Worm (Caenorhabditis elegans) whole organism, L4 larva: ENCODE measurements around the gene epg-7.

Source experiments
- F26F4.8 ChIP-seq: fragments of 200-800 bp; sonication (Bioruptor generic); conservative IDR thresholded peaks from 2 replicates; pipeline ENCODE4 v1.3.6; 2022; ENCODE audit warnings: missing genetic modification characterization, missing compliant biosample characterization
- ceh-28 ChIP-seq: fragments of 150-350 bp; optimal IDR thresholded peaks from 2 replicates; lab custom pipeline; 2014; ENCODE audit warnings: missing biosample characterization, missing genetic modification reagents, missing genetic modification characterization
- duxl-1 ChIP-seq: sonication (generic microtip); optimal IDR thresholded peaks from 2 replicates; lab custom pipeline; 2016; ENCODE audit warnings: mild to moderate bottlenecking, missing genetic modification characterization, moderate library complexity, missing compliant biosample characterization; ENCODE audit not compliant: poor library complexity
- jun-1 ChIP-seq: fragments of 150-350 bp; optimal IDR thresholded peaks from 2 replicates; lab custom pipeline; 2014; ENCODE audit warnings: missing biosample characterization, missing genetic modification reagents, missing genetic modification characterization
- lin-39 ChIP-seq: fragments of 150-350 bp; optimal IDR thresholded peaks from 2 replicates; lab custom pipeline; 2014; ENCODE audit warnings: missing biosample characterization, missing genetic modification reagents, missing genetic modification characterization
- mdl-1 ChIP-seq, 2 experiments: fragments of 150-350 bp in 1 of 2; sonication (generic microtip) in 1 of 2; optimal IDR thresholded peaks; 2 replicates each; lab custom pipeline; 2014 to 2017; ENCODE audit warnings: missing biosample characterization in 2 of 2, missing genetic modification characterization in 2 of 2
- rbr-2 ChIP-seq: sonication (generic microtip); optimal IDR thresholded peaks from 2 replicates; lab custom pipeline; 2016; ENCODE audit warnings: missing genotype, missing genetic modification characterization, missing compliant biosample characterization
- snpc-1.2 ChIP-seq: fragments of 200-800 bp; sonication (Bioruptor generic); IDR thresholded peaks from 2 replicates; pipeline ENCODE4 v1.3.6; 2022; ENCODE audit warnings: missing genetic modification reagents, missing genetic modification characterization, missing compliant biosample characterization
- tra-1 ChIP-seq: fragments of 200-800 bp; sonication (Bioruptor generic); IDR thresholded peaks from 2 replicates; pipeline ENCODE4 v1.3.6; 2022; ENCODE audit warnings: missing genetic modification reagents, missing genetic modification characterization, missing compliant biosample characterization
- unc-130 ChIP-seq: sonication (generic microtip); optimal IDR thresholded peaks from 2 replicates; lab custom pipeline; 2016; ENCODE audit warnings: missing genetic modification reagents, missing genetic modification characterization, missing compliant biosample characterization
- unc-62 ChIP-seq, 3 experiments: fragments of 150-350 bp in 1 of 3; sonication (generic microtip); optimal IDR thresholded peaks in 2 of 3; peaks in 1 of 3; 1 replicate in 1 of 3; 2 replicates in 2 of 3; lab custom pipeline; 2014 to 2017; ENCODE audit warnings: missing biosample characterization in 3 of 3, missing genetic modification characterization in 3 of 3, missing genetic modification reagents in 3 of 3, missing genotype in 1 of 3

- TF ChIP-seq F26F4.8 (GFP tag; lab: Robert Waterston, UW), result no peak
- no peak for TF ChIP-seq unc-62 (GFP tag; optimal IDR thresholded peaks at IDR 0.05 in 1 of 2; lab: Kevin White, UChicago)
- TF ChIP-seq unc-62 (tag; optimal IDR thresholded peaks at IDR 0.05; lab: Kevin White, UChicago), result no peak
- no peak for TF ChIP-seq jun-1 (tag; lab: Kevin White, UChicago)
- no peak for TF ChIP-seq ceh-28 (tag; lab: Kevin White, UChicago)
- no peak for TF ChIP-seq duxl-1 (tag; lab: Kevin White, UChicago)
- TF ChIP-seq mdl-1 (tag; optimal IDR thresholded peaks at IDR 0.05; lab: Kevin White, UChicago), result no peak
- no peak for TF ChIP-seq rbr-2 (tag; lab: Kevin White, UChicago)
- TF ChIP-seq snpc-1.2, result no peak
- TF ChIP-seq tra-1 (GFP tag; lab: Robert Waterston, UW), result no peak
- TF ChIP-seq lin-39 (tag; lab: Kevin White, UChicago), result no peak
- TF ChIP-seq unc-130 (GFP tag; lab: Kevin White, UChicago), result no peak
Observed at ce11 chrX:7330685-7331196, 3.8 kb upstream of the epg-7 start, which contains the start of gene ttr-30.
